Worm (Caenorhabditis elegans) whole organism, midembryonic: ENCODE results near the gene F40G9.6.

Experiments used
- T22C8.4 ChIP-seq: fragments of 200-800 bp; sonication (Bioruptor generic); IDR thresholded peaks from 2 replicates; pipeline ENCODE4 v1.3.6; 2022; ENCODE audit warnings: missing genetic modification characterization, missing compliant biosample characterization
- cog-1 ChIP-seq: sonication (generic microtip); optimal IDR thresholded peaks from 2 replicates; lab custom pipeline; 2016; ENCODE audit warnings: missing genetic modification characterization, missing compliant biosample characterization
- flt-1 ChIP-seq: fragments of 200-800 bp; sonication (Bioruptor generic); IDR thresholded peaks from 2 replicates; pipeline ENCODE4 v1.3.6; 2022; ENCODE audit warnings: missing genetic modification characterization, missing compliant biosample characterization
- klf-2 ChIP-seq: fragments of 200-800 bp; sonication (Bioruptor generic); conservative IDR thresholded peaks from 2 replicates; pipeline ENCODE4 v1.3.6; 2022; ENCODE audit warnings: missing genetic modification reagents, missing genetic modification characterization, missing compliant biosample characterization
- med-1 ChIP-seq: sonication (generic microtip); optimal IDR thresholded peaks from 2 replicates; lab custom pipeline; 2017; ENCODE audit warnings: missing genetic modification characterization, mild to moderate bottlenecking, missing compliant biosample characterization, antibody characterized with exemption, missing genetic modification reagents; ENCODE audit not compliant: insufficient read depth
- ref-1 ChIP-seq: fragments of 200-800 bp; sonication (Bioruptor generic); conservative IDR thresholded peaks from 2 replicates; pipeline ENCODE4 v1.3.6; 2022; ENCODE audit warnings: missing genetic modification reagents, missing genetic modification characterization, missing compliant biosample characterization
- tab-1 ChIP-seq: fragments of 200-800 bp; sonication (Bioruptor generic); IDR thresholded peaks from 2 replicates; pipeline ENCODE4 v1.3.6; 2022; ENCODE audit warnings: missing genetic modification characterization, missing compliant biosample characterization
- ztf-23 ChIP-seq: fragments of 200-800 bp; sonication (Bioruptor generic); IDR thresholded peaks from 2 replicates; pipeline ENCODE4 v1.3.6; 2022; ENCODE audit warnings: missing genetic modification reagents, missing genetic modification characterization, missing compliant biosample characterization
- ztf-29 ChIP-seq: fragments of 200-800 bp; sonication (Bioruptor generic); IDR thresholded peaks from 2 replicates; pipeline ENCODE4 v1.3.6; 2022; ENCODE audit warnings: missing genetic modification reagents, missing genetic modification characterization, missing compliant biosample characterization

F40G9.6 gene

ce11 chrIII:147570-148076 is 31.7 kb upstream of the F40G9.6 start, which contains the start of gene sqst-5:
TSS of gene sqst-5 (minus strand) at chrIII:147620.
- TF ChIP-seq flt-1 (GFP tag; lab: Robert Waterston, UW) (no peak), cog-1 (no peak), med-1 (GFP tag; lab: Kevin White, UChicago) (no peak), tab-1 (GFP tag; lab: Robert Waterston, UW) (no peak), ztf-29 (GFP tag; lab: Robert Waterston, UW) (no peak), ref-1 (no peak), klf-2 (no peak), ztf-23 (GFP tag; lab: Robert Waterston, UW) (no peak), T22C8.4 (GFP tag; lab: Robert Waterston, UW) (no peak)

ce11 chrIII:149132-149531 is 30.2 kb upstream of the F40G9.6 start:
- TF ChIP-seq T22C8.4 (GFP tag; lab: Robert Waterston, UW) (no peak), flt-1 (GFP tag; lab: Robert Waterston, UW) (no peak), cog-1 (no peak), tab-1 (GFP tag; lab: Robert Waterston, UW) (no peak), ref-1 (no peak), ztf-23 (GFP tag; lab: Robert Waterston, UW) (no peak), med-1 (GFP tag; lab: Kevin White, UChicago) (no peak), klf-2 (no peak), ztf-29 (GFP tag; lab: Robert Waterston, UW) (no peak)

DNA sequence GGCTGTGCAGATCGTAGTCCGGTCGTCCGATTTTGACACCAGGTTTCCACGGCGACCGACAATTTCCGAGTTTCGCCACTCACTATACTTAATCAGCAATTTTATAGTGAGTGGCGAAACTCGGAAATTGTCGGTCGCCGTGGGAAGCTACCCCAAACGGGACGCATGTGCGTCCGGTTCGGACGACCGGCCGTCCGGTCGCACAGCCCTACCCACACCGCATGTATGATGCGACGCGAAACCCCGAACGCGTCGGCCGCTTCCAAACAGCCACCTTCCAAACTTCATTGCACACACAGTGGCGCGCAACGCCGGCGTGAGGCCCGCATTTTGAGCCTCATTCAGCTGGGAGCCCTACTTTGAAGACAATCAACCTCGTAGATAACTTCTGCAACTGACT is 28.3 kb upstream of the F40G9.6 start:
- TF ChIP-seq ztf-23 (GFP tag; lab: Robert Waterston, UW) = no peak
- TF ChIP-seq ztf-29 (GFP tag; lab: Robert Waterston, UW) = no peak
- TF ChIP-seq klf-2 = no peak
- TF ChIP-seq cog-1 = no peak
- TF ChIP-seq tab-1 (GFP tag; lab: Robert Waterston, UW) = no peak
- no peak for TF ChIP-seq T22C8.4 (GFP tag; lab: Robert Waterston, UW)
- no peak for TF ChIP-seq ref-1
- TF ChIP-seq med-1 (GFP tag; lab: Kevin White, UChicago) = no peak
- TF ChIP-seq flt-1 (GFP tag; lab: Robert Waterston, UW) = no peak

ce11 chrIII:154168-154567 is 25.2 kb upstream of the F40G9.6 start:
- TF ChIP-seq T22C8.4 (GFP tag; lab: Robert Waterston, UW) = no peak
- no peak for TF ChIP-seq flt-1 (GFP tag; lab: Robert Waterston, UW)
- no peak for TF ChIP-seq med-1 (GFP tag; lab: Kevin White, UChicago)
- no peak for TF ChIP-seq ref-1
- TF ChIP-seq cog-1 = no peak
- no peak for TF ChIP-seq ztf-23 (GFP tag; lab: Robert Waterston, UW)
- TF ChIP-seq klf-2 = no peak
- no peak for TF ChIP-seq tab-1 (GFP tag; lab: Robert Waterston, UW)
- no peak for TF ChIP-seq ztf-29 (GFP tag; lab: Robert Waterston, UW)

DNA sequence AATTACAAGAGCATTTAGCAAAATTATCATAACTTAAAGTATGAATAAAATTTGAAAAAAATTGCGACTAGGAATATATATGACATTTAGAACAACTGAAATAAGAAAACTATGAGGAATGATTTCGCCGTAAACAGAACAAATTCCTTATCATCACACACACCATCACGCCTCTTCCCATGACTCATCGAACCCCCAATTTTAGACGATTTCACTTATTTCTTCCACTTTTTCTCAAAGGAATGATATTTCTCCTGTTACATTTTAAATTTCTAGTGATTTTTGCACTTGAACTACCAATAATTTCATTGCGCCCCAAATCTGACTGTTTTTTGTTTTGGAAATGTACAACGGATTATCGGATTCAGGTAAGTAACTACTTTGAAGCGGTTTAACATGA is 22.7 kb upstream of the F40G9.6 start, which contains the start of the genes zig-13 and ver-1:
zig-13 (minus strand) TSS at position 101 of the 400 bp plus-strand sequence.
ver-1 (plus strand) TSS at position 180 of the 400 bp plus-strand sequence.
- TF ChIP-seq med-1 (GFP tag; lab: Kevin White, UChicago) = no peak
- TF ChIP-seq ztf-29 (GFP tag; lab: Robert Waterston, UW) = no peak
- no peak for TF ChIP-seq ztf-23 (GFP tag; lab: Robert Waterston, UW)
- no peak for TF ChIP-seq klf-2
- TF ChIP-seq flt-1 (GFP tag; lab: Robert Waterston, UW) = no peak
- TF ChIP-seq tab-1 (GFP tag; lab: Robert Waterston, UW) = no peak
- no peak for TF ChIP-seq cog-1
- TF ChIP-seq ref-1 = no peak
- TF ChIP-seq T22C8.4 (GFP tag; lab: Robert Waterston, UW) = no peak

- no peak for TF ChIP-seq flt-1 (GFP tag; lab: Robert Waterston, UW)
- TF ChIP-seq med-1 (GFP tag; lab: Kevin White, UChicago) = no peak
- TF ChIP-seq T22C8.4 (GFP tag; lab: Robert Waterston, UW) = no peak
- no peak for TF ChIP-seq ref-1
- no peak for TF ChIP-seq klf-2
- TF ChIP-seq tab-1 (GFP tag; lab: Robert Waterston, UW) = no peak
- TF ChIP-seq ztf-29 (GFP tag; lab: Robert Waterston, UW) = no peak
- no peak for TF ChIP-seq ztf-23 (GFP tag; lab: Robert Waterston, UW)
- no peak for TF ChIP-seq cog-1
Observed at ce11 chrIII:157980-158379, 21.4 kb upstream of the F40G9.6 start.

- TF ChIP-seq klf-2 = no peak
- TF ChIP-seq tab-1 (GFP tag; lab: Robert Waterston, UW) = no peak
- TF ChIP-seq ztf-23 (GFP tag; lab: Robert Waterston, UW) = no peak
- TF ChIP-seq ztf-29 (GFP tag; lab: Robert Waterston, UW) = no peak
- TF ChIP-seq med-1 (GFP tag; lab: Kevin White, UChicago) = no peak
- TF ChIP-seq T22C8.4 (GFP tag; lab: Robert Waterston, UW) = no peak
- no peak for TF ChIP-seq ref-1
- TF ChIP-seq cog-1 = no peak
- no peak for TF ChIP-seq flt-1 (GFP tag; lab: Robert Waterston, UW)
Observed at ce11 chrIII:159149-159548, 20.2 kb upstream of the F40G9.6 start.

ce11 chrIII:159665-160064 is 19.7 kb upstream of the F40G9.6 start:
- TF ChIP-seq cog-1 (no peak), ref-1 (no peak), flt-1 (GFP tag; lab: Robert Waterston, UW) (no peak), T22C8.4 (GFP tag; lab: Robert Waterston, UW) (no peak), klf-2 (no peak)

ce11 chrIII:164775-165174 is 14.6 kb upstream of the F40G9.6 start, which contains the start of gene F40G9.8:
TSS of gene F40G9.8 (minus strand) at chrIII:164875.
- TF ChIP-seq ztf-23 (GFP tag; lab: Robert Waterston, UW) (no peak), ztf-29 (GFP tag; lab: Robert Waterston, UW) (no peak), T22C8.4 (GFP tag; lab: Robert Waterston, UW) (no peak), cog-1 (no peak), med-1 (GFP tag; lab: Kevin White, UChicago) (no peak), ref-1 (no peak), flt-1 (GFP tag; lab: Robert Waterston, UW) (no peak), klf-2 (no peak)

ce11 chrIII:165390-165789 is 14.0 kb upstream of the F40G9.6 start, which contains the start of gene F40G9.7:
TSS of gene F40G9.7 (plus strand) at chrIII:165690.
- TF ChIP-seq klf-2 (no peak), tab-1 (GFP tag; lab: Robert Waterston, UW) (no peak), ref-1 (no peak), cog-1 (no peak), T22C8.4 (GFP tag; lab: Robert Waterston, UW) (no peak), ztf-29 (GFP tag; lab: Robert Waterston, UW) (no peak), med-1 (GFP tag; lab: Kevin White, UChicago) (no peak), flt-1 (GFP tag; lab: Robert Waterston, UW) (no peak), ztf-23 (GFP tag; lab: Robert Waterston, UW) (no peak)
